Worm (Caenorhabditis elegans) whole organism, L3 larva: ENCODE data around the gene flp-27.

Source experiments
- R02D3.7 ChIP-seq: fragments of 150-350 bp; optimal IDR thresholded peaks from 2 replicates; lab custom pipeline; 2014; ENCODE audit warnings: missing biosample characterization, missing genetic modification characterization
- ZK546.5 ChIP-seq: sonication (generic microtip); optimal IDR thresholded peaks from 2 replicates; lab custom pipeline; 2017; ENCODE audit warnings: missing biosample characterization, missing genetic modification characterization
- aly-2 ChIP-seq: fragments of 150-350 bp; optimal IDR thresholded peaks from 2 replicates; lab custom pipeline; 2014; ENCODE audit warnings: missing biosample characterization, missing genetic modification characterization
- ama-1 ChIP-seq: fragments of 150-350 bp; optimal IDR thresholded peaks from 2 replicates; lab custom pipeline; 2018
- ceh-16 ChIP-seq: sonication (generic microtip); optimal IDR thresholded peaks from 2 replicates; lab custom pipeline; 2017; ENCODE audit warnings: missing biosample characterization, missing genetic modification characterization
- ceh-28 ChIP-seq: fragments of 150-350 bp; optimal IDR thresholded peaks from 2 replicates; lab custom pipeline; 2014; ENCODE audit warnings: missing biosample characterization, missing genetic modification reagents, missing genetic modification characterization
- daf-12 ChIP-seq: fragments of 150-350 bp; optimal IDR thresholded peaks from 2 replicates; lab custom pipeline; 2014; ENCODE audit warnings: missing biosample characterization, missing genetic modification reagents, missing genetic modification characterization
- egl-27 ChIP-seq: sonication (generic microtip); optimal IDR thresholded peaks from 4 replicates; lab custom pipeline; 2017; ENCODE audit warnings: missing biosample characterization, missing genetic modification reagents, missing genetic modification characterization
- elt-2 ChIP-seq: sonication (generic microtip); optimal IDR thresholded peaks from 2 replicates; lab custom pipeline; 2016; ENCODE audit warnings: missing genetic modification reagents, mild to moderate bottlenecking, missing genetic modification characterization, missing compliant biosample characterization
- elt-3 ChIP-seq, 3 experiments: fragments of 150-350 bp in 1 of 3; sonication (generic microtip) in 2 of 3; optimal IDR thresholded peaks; 2 replicates in 2 of 3; 4 replicates in 1 of 3; lab custom pipeline; 2014 to 2017; ENCODE audit warnings: missing biosample characterization in 3 of 3, missing genetic modification characterization in 3 of 3
- fkh-10 ChIP-seq: sonication (generic microtip); optimal IDR thresholded peaks from 2 replicates; lab custom pipeline; 2017; ENCODE audit warnings: missing biosample characterization, missing genetic modification reagents, missing genetic modification characterization
- hmg-11 ChIP-seq: sonication (generic microtip); optimal IDR thresholded peaks from 2 replicates; lab custom pipeline; 2016; ENCODE audit warnings: missing genetic modification characterization, missing compliant biosample characterization
- jun-1 ChIP-seq: fragments of 150-350 bp; optimal IDR thresholded peaks from 2 replicates; lab custom pipeline; 2014; ENCODE audit warnings: missing biosample characterization, missing genetic modification reagents, missing genetic modification characterization
- lin-15B ChIP-seq: fragments of 150-350 bp; optimal IDR thresholded peaks from 2 replicates; lab custom pipeline; 2014; ENCODE audit warnings: missing biosample characterization, missing genetic modification characterization
- lin-39 ChIP-seq: fragments of 150-350 bp; optimal IDR thresholded peaks from 2 replicates; lab custom pipeline; 2018; ENCODE audit warnings: missing biosample characterization, missing genetic modification reagents, missing genetic modification characterization
- lsy-12 ChIP-seq: sonication (generic microtip); optimal IDR thresholded peaks from 2 replicates; lab custom pipeline; 2016; ENCODE audit warnings: mild to moderate bottlenecking, missing genetic modification characterization, missing compliant biosample characterization
- mml-1 ChIP-seq: fragments of 150-350 bp; sonication (generic microtip); optimal IDR thresholded peaks from 3 replicates; lab custom pipeline; 2014; ENCODE audit warnings: missing biosample characterization, missing genetic modification characterization
- nfya-1 ChIP-seq: sonication (generic microtip); optimal IDR thresholded peaks from 2 replicates; lab custom pipeline; 2017; ENCODE audit warnings: missing genetic modification characterization, mild to moderate bottlenecking, missing compliant biosample characterization, antibody characterized with exemption, moderate library complexity; ENCODE audit not compliant: insufficient read depth
- nhr-11 ChIP-seq: fragments of 150-350 bp; optimal IDR thresholded peaks from 2 replicates; lab custom pipeline; 2014; ENCODE audit warnings: missing biosample characterization, missing genetic modification characterization
- nhr-12 ChIP-seq: fragments of 150-350 bp; optimal IDR thresholded peaks from 2 replicates; lab custom pipeline; 2014; ENCODE audit warnings: missing biosample characterization, missing genetic modification characterization
- nhr-23 ChIP-seq: fragments of 150-350 bp; optimal IDR thresholded peaks from 2 replicates; lab custom pipeline; 2014; ENCODE audit warnings: missing biosample characterization, missing genetic modification reagents, missing genetic modification characterization
- nhr-237 ChIP-seq: fragments of 150-350 bp; optimal IDR thresholded peaks from 2 replicates; lab custom pipeline; 2014; ENCODE audit warnings: missing biosample characterization, missing genetic modification characterization
- nhr-25 ChIP-seq: sonication (generic microtip); optimal IDR thresholded peaks from 2 replicates; lab custom pipeline; 2017; ENCODE audit warnings: missing biosample characterization, missing genetic modification characterization
- nhr-28 ChIP-seq: fragments of 150-350 bp; optimal IDR thresholded peaks from 2 replicates; lab custom pipeline; 2014; ENCODE audit warnings: missing biosample characterization, missing genetic modification characterization
- nhr-43 ChIP-seq: sonication (generic microtip); optimal IDR thresholded peaks from 2 replicates; lab custom pipeline; 2016; ENCODE audit warnings: mild to moderate bottlenecking, missing genetic modification characterization, missing compliant biosample characterization; ENCODE audit not compliant: poor library complexity, severe bottlenecking
- nhr-76 ChIP-seq: fragments of 150-350 bp; sonication (generic microtip); optimal IDR thresholded peaks from 5 replicates; lab custom pipeline; 2014; ENCODE audit warnings: missing biosample characterization, missing genetic modification characterization
- nhr-77 ChIP-seq: fragments of 150-350 bp; optimal IDR thresholded peaks from 2 replicates; lab custom pipeline; 2014; ENCODE audit warnings: missing biosample characterization, missing genetic modification characterization
- pha-4 ChIP-seq: fragments of 150-350 bp; optimal IDR thresholded peaks from 2 replicates; lab custom pipeline; 2014; ENCODE audit warnings: missing biosample characterization, missing genetic modification reagents, missing genetic modification characterization
- pqm-1 ChIP-seq: fragments of 150-350 bp; optimal IDR thresholded peaks from 2 replicates; lab custom pipeline; 2017; ENCODE audit warnings: missing biosample characterization, missing genetic modification characterization, inconsistent platforms
- sea-2 ChIP-seq: fragments of 150-350 bp; sonication (generic microtip); optimal IDR thresholded peaks from 4 replicates; lab custom pipeline; 2014; ENCODE audit warnings: missing biosample characterization, missing genetic modification reagents, missing genetic modification characterization
- skn-1 ChIP-seq: fragments of 150-350 bp; optimal IDR thresholded peaks from 2 replicates; lab custom pipeline; 2014; ENCODE audit warnings: missing biosample characterization, missing genetic modification characterization
- snpc-4 ChIP-seq: fragments of 150-350 bp; optimal IDR thresholded peaks from 2 replicates; lab custom pipeline; 2014; ENCODE audit warnings: missing biosample characterization, missing genetic modification characterization
- unc-39 ChIP-seq: sonication (generic microtip); optimal IDR thresholded peaks from 4 replicates; lab custom pipeline; 2017; ENCODE audit warnings: missing biosample characterization, missing genetic modification characterization
- unc-62 ChIP-seq: fragments of 150-350 bp; sonication (generic microtip); optimal IDR thresholded peaks from 4 replicates; lab custom pipeline; 2014; ENCODE audit warnings: missing biosample characterization, missing genetic modification reagents, missing genetic modification characterization
- ztf-4 ChIP-seq: fragments of 150-350 bp; optimal IDR thresholded peaks from 2 replicates; lab custom pipeline; 2014; ENCODE audit warnings: missing biosample characterization, missing genetic modification characterization

Gene flp-27

ce11 chrII:5714807-5715206 lies 34.0 kb downstream of the flp-27 start, which contains the start of the genes tiar-1 and lelo-4:
TSS of gene tiar-1 (minus strand) at chrII:5714823.
TSS of gene lelo-4 (plus strand) at chrII:5714924.
- TF ChIP-seq skn-1 (tag; lab: Kevin White, UChicago) = peak; percentile 12
- TF ChIP-seq sea-2 (GFP tag; lab: Kevin White, UChicago) = no peak
- peak; percentile 26 for TF ChIP-seq nhr-43 (tag; lab: Kevin White, UChicago)
- TF ChIP-seq hmg-11 = peak; percentile 47
- no peak for TF ChIP-seq nhr-77 (tag; lab: Kevin White, UChicago)
- TF ChIP-seq nhr-12 (tag; lab: Kevin White, UChicago) = no peak
- no peak for TF ChIP-seq elt-3 (tag; optimal IDR thresholded peaks at IDR 0.05; lab: Kevin White, UChicago)
- TF ChIP-seq ama-1 (lab: Kevin White, UChicago) = peak; percentile 61
- peak; percentile 76 for TF ChIP-seq elt-2 (tag; lab: Kevin White, UChicago)
- peak; percentile 84 for TF ChIP-seq snpc-4
- no peak for TF ChIP-seq R02D3.7 (tag; lab: Kevin White, UChicago)
- TF ChIP-seq nfya-1 (tag; lab: Kevin White, UChicago) = peak; percentile 78
- no peak for TF ChIP-seq ceh-28
- TF ChIP-seq ceh-16 = no peak
- TF ChIP-seq unc-62 = no peak
- TF ChIP-seq pha-4 = peak; percentile 78
- TF ChIP-seq ZK546.5 (tag; lab: Kevin White, UChicago) = peak; percentile 61
- no peak for TF ChIP-seq jun-1 (tag; lab: Kevin White, UChicago)
- TF ChIP-seq lin-39 (tag; lab: Kevin White, UChicago) = peak; percentile 48
- peak; percentile 86 for TF ChIP-seq lin-15B (tag; lab: Kevin White, UChicago)
- peak; percentile 76 for TF ChIP-seq nhr-25 (tag; lab: Kevin White, UChicago)
- peak; percentile 66 for TF ChIP-seq nhr-23 (tag; lab: Kevin White, UChicago)
- no peak for TF ChIP-seq nhr-11
- TF ChIP-seq lsy-12 (tag; lab: Kevin White, UChicago) = no peak

- no peak for TF ChIP-seq lsy-12 (tag; lab: Kevin White, UChicago)
- no peak for TF ChIP-seq snpc-4
- no peak for TF ChIP-seq mml-1 (tag; lab: Kevin White, UChicago)
Observed at ce11 chrII:5715745-5716357, 35.0 kb downstream of the flp-27 start, which contains the start of the genes C18A3.10 and C18A3.3. TSS of gene C18A3.10 (minus strand) at chrII:5715845. TSS of gene C18A3.3 (plus strand) at chrII:5716307.

DNA sequence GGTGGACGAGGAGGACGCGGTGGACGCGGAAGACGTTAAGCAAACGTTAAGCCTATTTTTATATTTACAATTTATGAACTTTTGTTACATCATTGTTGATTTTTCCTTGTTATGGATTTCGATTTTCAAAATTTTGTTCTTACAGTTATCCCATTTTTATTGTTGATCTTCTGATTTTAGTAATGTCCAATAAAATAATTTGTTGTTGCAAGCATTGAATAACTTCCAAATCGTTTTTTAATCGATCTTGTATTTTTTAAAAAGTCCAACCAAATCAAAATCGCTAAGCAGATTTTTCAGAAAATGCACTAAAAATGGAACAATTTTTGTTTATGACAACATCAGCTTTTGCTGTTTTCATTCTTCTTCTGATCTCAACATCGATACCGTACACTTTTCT lies 37.0 kb downstream of the flp-27 start, which contains the start of gene zipt-3:
TSS of gene zipt-3 (plus strand) at position 301 of the 400 bp plus-strand sequence.
- TF ChIP-seq egl-27 (tag; lab: Kevin White, UChicago) = no peak
- TF ChIP-seq elt-2 (tag; lab: Kevin White, UChicago) = no peak
- no peak for TF ChIP-seq fkh-10 (GFP tag; lab: Kevin White, UChicago)
- TF ChIP-seq ceh-16 = no peak
- TF ChIP-seq ZK546.5 (tag; lab: Kevin White, UChicago) = no peak
- no peak for TF ChIP-seq skn-1 (tag; lab: Kevin White, UChicago)
- TF ChIP-seq nhr-43 (tag; lab: Kevin White, UChicago) = no peak
- no peak for TF ChIP-seq daf-12 (tag; lab: Kevin White, UChicago)
- no peak for TF ChIP-seq lin-15B (tag; lab: Kevin White, UChicago)
- TF ChIP-seq R02D3.7 (tag; lab: Kevin White, UChicago) = no peak
- TF ChIP-seq nhr-28 (tag; lab: Kevin White, UChicago) = no peak
- no peak for TF ChIP-seq nfya-1 (tag; lab: Kevin White, UChicago)
- TF ChIP-seq unc-39 (tag; lab: Kevin White, UChicago) = no peak
- TF ChIP-seq pqm-1 (tag; lab: Kevin White, UChicago) = no peak
- TF ChIP-seq mml-1 (tag; lab: Kevin White, UChicago) = no peak
- no peak for TF ChIP-seq nhr-76 (tag; lab: Kevin White, UChicago)
- no peak for TF ChIP-seq ztf-4 (tag; lab: Kevin White, UChicago)
- no peak for TF ChIP-seq nhr-237 (tag; lab: Kevin White, UChicago)
- no peak for TF ChIP-seq nhr-23 (tag; lab: Kevin White, UChicago)
- no peak for TF ChIP-seq aly-2 (tag; lab: Kevin White, UChicago)
- TF ChIP-seq, all 47 proteins: peak for 0

DNA sequence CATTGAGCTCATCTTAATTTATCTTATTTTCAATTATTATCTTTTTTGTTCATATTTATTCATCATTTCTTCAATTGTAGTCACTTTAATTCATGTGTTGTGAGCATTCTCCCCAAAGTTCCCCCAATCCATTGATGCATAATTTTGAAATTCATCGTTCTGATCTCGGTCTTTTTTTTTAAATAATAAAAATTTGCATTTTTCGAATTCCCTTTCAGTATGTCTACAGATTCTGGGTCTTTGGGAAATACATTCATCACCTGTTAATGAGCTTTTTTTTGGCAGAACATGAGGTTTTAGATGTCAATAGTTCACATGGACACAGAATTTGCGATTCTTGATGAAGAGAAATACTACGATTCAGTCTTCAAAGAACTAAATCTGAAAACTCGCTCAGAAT lies 39.0 kb downstream of the flp-27 start, which contains the start of gene damt-1:
TSS of gene damt-1 (plus strand) at position 301 of the 400 bp plus-strand sequence.
- TF ChIP-seq nhr-25 (tag; lab: Kevin White, UChicago) = no peak
- TF ChIP-seq jun-1 (tag; lab: Kevin White, UChicago) = no peak
- TF ChIP-seq nhr-12 (tag; lab: Kevin White, UChicago) = no peak
